Worm (Caenorhabditis elegans) whole organism, young adult: ENCODE data around the gene dyf-7.

Source experiments
- B0336.3 ChIP-seq: fragments of 200-800 bp; sonication (Bioruptor generic); IDR thresholded peaks from 2 replicates; pipeline ENCODE4 v1.3.6; 2022; ENCODE audit warnings: missing genetic modification characterization, missing compliant biosample characterization
- D2030.7 ChIP-seq: fragments of 200-800 bp; sonication (Bioruptor generic); IDR thresholded peaks from 2 replicates; pipeline ENCODE4 v1.3.6; 2022; ENCODE audit warnings: missing genetic modification reagents, missing genetic modification characterization, missing compliant biosample characterization
- F10E7.11 ChIP-seq: sonication (generic microtip); optimal IDR thresholded peaks from 2 replicates; lab custom pipeline; 2017; ENCODE audit warnings: mild to moderate bottlenecking, missing genetic modification characterization, moderate library complexity, missing compliant biosample characterization
- F22D6.2 ChIP-seq: sonication (generic microtip); optimal IDR thresholded peaks from 2 replicates; lab custom pipeline; 2016; ENCODE audit warnings: mild to moderate bottlenecking, missing genetic modification characterization, missing compliant biosample characterization
- F39B2.1 ChIP-seq: fragments of 200-800 bp; sonication (Bioruptor generic); IDR thresholded peaks from 2 replicates; pipeline ENCODE4 v1.3.6; 2022; ENCODE audit warnings: missing genetic modification reagents, missing genetic modification characterization, missing compliant biosample characterization
- T26A5.8 ChIP-seq: sonication (generic microtip); optimal IDR thresholded peaks from 2 replicates; lab custom pipeline; 2016; ENCODE audit warnings: missing genetic modification characterization, missing compliant biosample characterization
- Y53F4B.3 ChIP-seq: fragments of 200-800 bp; sonication (Bioruptor generic); IDR thresholded peaks from 2 replicates; pipeline ENCODE4 v1.3.6; 2022; ENCODE audit warnings: missing genetic modification reagents, missing genetic modification characterization, missing compliant biosample characterization
- Y67H2A.10 ChIP-seq: fragments of 200-800 bp; sonication (Bioruptor generic); conservative IDR thresholded peaks from 2 replicates; pipeline ENCODE4 v1.3.6; 2022; ENCODE audit warnings: missing genetic modification reagents, missing genetic modification characterization, missing compliant biosample characterization
- ZK185.1 ChIP-seq: sonication (generic microtip); optimal IDR thresholded peaks from 2 replicates; lab custom pipeline; 2016; ENCODE audit warnings: mild to moderate bottlenecking, missing genetic modification characterization, missing compliant biosample characterization; ENCODE audit not compliant: poor library complexity, severe bottlenecking
- ama-1 ChIP-seq, 3 experiments: fragments of 150-350 bp in 1 of 3; sonication (generic microtip) in 2 of 3; optimal IDR thresholded peaks; 2 replicates each; lab custom pipeline; 2014 to 2018; ENCODE audit warnings: missing biosample characterization in 2 of 3, missing genetic modification characterization in 2 of 3, missing genetic modification reagents in 2 of 3
- aptf-2 ChIP-seq: fragments of 200-800 bp; sonication (Bioruptor generic); conservative IDR thresholded peaks from 2 replicates; pipeline ENCODE4 v1.3.6; 2022; ENCODE audit warnings: missing genetic modification reagents, missing genetic modification characterization, missing compliant biosample characterization
- athp-1 ChIP-seq: sonication (generic microtip); optimal IDR thresholded peaks from 2 replicates; lab custom pipeline; 2017; ENCODE audit warnings: mild to moderate bottlenecking, missing genetic modification characterization, missing compliant biosample characterization
- egl-18 ChIP-seq: fragments of 200-800 bp; sonication (Bioruptor generic); IDR thresholded peaks from 2 replicates; pipeline ENCODE4 v1.3.6; 2022; ENCODE audit warnings: missing genetic modification reagents, missing genetic modification characterization, missing compliant biosample characterization
- ekl-4 ChIP-seq: fragments of 200-800 bp; sonication (Bioruptor generic); IDR thresholded peaks from 2 replicates; pipeline ENCODE4 v1.3.6; 2022; ENCODE audit warnings: missing genetic modification reagents, missing genetic modification characterization, missing compliant biosample characterization
- fkh-3 ChIP-seq: sonication (generic microtip); optimal IDR thresholded peaks from 2 replicates; lab custom pipeline; 2016; ENCODE audit warnings: mild to moderate bottlenecking, missing genetic modification characterization, missing compliant biosample characterization
- him-1 ChIP-seq: sonication (generic microtip); optimal IDR thresholded peaks from 2 replicates; lab custom pipeline; 2016; ENCODE audit warnings: missing genotype, missing genetic modification reagents, missing genetic modification characterization, missing compliant biosample characterization
- hlh-12 ChIP-seq: sonication (generic microtip); optimal IDR thresholded peaks from 2 replicates; lab custom pipeline; 2016; ENCODE audit warnings: missing genetic modification characterization, missing compliant biosample characterization
- hrde-1 ChIP-seq: sonication (generic microtip); optimal IDR thresholded peaks from 2 replicates; lab custom pipeline; 2016; ENCODE audit warnings: missing genetic modification characterization, mild to moderate bottlenecking, missing compliant biosample characterization, moderate library complexity, missing genotype, missing genetic modification reagents, borderline replicate concordance
- hsf-1 ChIP-seq: fragments of 200-800 bp; sonication (Bioruptor generic); IDR thresholded peaks from 2 replicates; pipeline ENCODE4 v1.3.6; 2022; ENCODE audit warnings: missing genetic modification reagents, missing genetic modification characterization, missing compliant biosample characterization
- madf-3 ChIP-seq: fragments of 200-800 bp; sonication (Bioruptor generic); IDR thresholded peaks from 2 replicates; pipeline ENCODE4 v1.3.6; 2022; ENCODE audit warnings: missing genetic modification reagents, missing genetic modification characterization, missing compliant biosample characterization
- mxl-1 ChIP-seq: sonication (generic microtip); optimal IDR thresholded peaks from 2 replicates; lab custom pipeline; 2016; ENCODE audit warnings: missing genetic modification characterization, missing compliant biosample characterization
- nhr-80 ChIP-seq: sonication (generic microtip); optimal IDR thresholded peaks from 2 replicates; lab custom pipeline; 2016; ENCODE audit warnings: missing genetic modification characterization, missing compliant biosample characterization
- pha-4 ChIP-seq: fragments of 150-350 bp; sonication (generic microtip); optimal IDR thresholded peaks from 2 replicates; lab custom pipeline; 2014; ENCODE audit warnings: missing biosample characterization, missing genetic modification reagents, missing genetic modification characterization
- rcor-1 ChIP-seq: fragments of 200-800 bp; sonication (Bioruptor generic); IDR thresholded peaks from 2 replicates; pipeline ENCODE4 v1.3.6; 2022; ENCODE audit warnings: missing genetic modification reagents, missing genetic modification characterization, missing compliant biosample characterization
- rpc-1 ChIP-seq, 2 experiments: fragments of 150-350 bp in 1 of 2; sonication (generic microtip) in 1 of 2; optimal IDR thresholded peaks; 2 replicates each; lab custom pipeline; 2014 to 2018; ENCODE audit warnings: missing biosample characterization in 1 of 2, missing genetic modification characterization in 1 of 2, missing genetic modification reagents in 1 of 2, missing genotype in 1 of 2
- snpc-4 ChIP-seq, 5 experiments: fragments of 150-350 bp in 1 of 5; sonication (generic microtip) in 4 of 5; optimal IDR thresholded peaks; 2 replicates each; lab custom pipeline; 2014 to 2018; ENCODE audit warnings: missing genetic modification characterization in 5 of 5, missing biosample characterization in 3 of 5, antibody characterized with exemption in 2 of 5, mild to moderate bottlenecking in 2 of 5, missing compliant biosample characterization in 2 of 5, missing genotype in 2 of 5, moderate library complexity in 2 of 5, missing genetic modification reagents in 1 of 5
- somi-1 ChIP-seq: fragments of 200-800 bp; sonication (Bioruptor generic); optimal IDR thresholded peaks from 2 replicates; lab custom pipeline; 2018; ENCODE audit warnings: mild to moderate bottlenecking, missing genetic modification characterization, missing compliant biosample characterization
- zfh-2 ChIP-seq: fragments of 200-800 bp; sonication (Bioruptor generic); conservative IDR thresholded peaks from 2 replicates; pipeline ENCODE4 v1.3.6; 2022; ENCODE audit warnings: missing genetic modification reagents, missing genetic modification characterization, missing compliant biosample characterization
- zim-3 ChIP-seq: sonication (generic microtip); optimal IDR thresholded peaks from 2 replicates; lab custom pipeline; 2017; ENCODE audit warnings: mild to moderate bottlenecking, missing genetic modification characterization, moderate library complexity, missing compliant biosample characterization
- ztf-22 ChIP-seq: fragments of 200-800 bp; sonication (Bioruptor generic); optimal IDR thresholded peaks from 2 replicates; lab custom pipeline; 2018; ENCODE audit warnings: mild to moderate bottlenecking, missing genetic modification characterization, moderate library complexity, missing compliant biosample characterization
- ztf-25 ChIP-seq: fragments of 200-800 bp; sonication (Bioruptor generic); IDR thresholded peaks from 2 replicates; pipeline ENCODE4 v1.3.6; 2022; ENCODE audit warnings: missing genetic modification reagents, missing genetic modification characterization, missing compliant biosample characterization
- ztf-26 ChIP-seq: sonication (generic microtip); optimal IDR thresholded peaks from 2 replicates; lab custom pipeline; 2017; ENCODE audit warnings: missing genetic modification characterization, missing compliant biosample characterization

The dyf-7 gene

DNA sequence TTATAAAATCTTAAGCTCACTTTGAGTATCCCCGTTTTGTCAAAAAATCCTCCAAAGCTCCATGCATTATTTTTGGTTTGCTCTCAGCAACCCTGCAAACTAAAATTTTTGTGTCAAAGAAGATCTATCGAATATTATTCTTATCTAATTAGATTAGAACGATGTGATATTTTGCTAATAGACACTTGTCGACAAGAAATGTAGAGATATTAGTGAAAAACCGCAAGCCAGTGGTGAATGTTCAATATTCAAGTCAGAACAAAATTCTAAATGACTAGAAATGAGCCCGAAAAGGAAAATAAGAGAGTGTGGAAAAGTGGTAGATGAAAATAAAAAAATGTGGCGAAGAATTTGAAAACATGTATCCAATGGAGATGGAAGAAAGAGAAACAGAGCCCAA lies 23.7 kb upstream of the dyf-7 start, which contains the start of gene C43C3.4:
C43C3.4 (minus strand) TSS at position 101 of the 400 bp plus-strand sequence.
- no peak for TF ChIP-seq zim-3 (tag; lab: Kevin White, UChicago)

- TF ChIP-seq ama-1 (optimal IDR thresholded peaks at IDR 0.05; lab: Kevin White, UChicago) (no peak), ama-1 (GFP tag; optimal IDR thresholded peaks at IDR 0.05; lab: Kevin White, UChicago) (no peak), ZK185.1 (tag; lab: Kevin White, UChicago) (no peak), aptf-2 (GFP tag; lab: Robert Waterston, UW) (no peak), hrde-1 (tag; lab: Kevin White, UChicago) (no peak), F39B2.1 (GFP tag; lab: Robert Waterston, UW) (no peak), pha-4 (tag; lab: Kevin White, UChicago) (peak; percentile 92), somi-1 (no peak), hlh-12 (tag; lab: Kevin White, UChicago) (no peak), madf-3 (no peak), ztf-22 (GFP tag; lab: Kevin White, UChicago) (peak; percentile 14), Y53F4B.3 (no peak), hsf-1 (GFP tag; lab: Robert Waterston, UW) (no peak), nhr-80 (tag; lab: Kevin White, UChicago) (peak; percentile 69), rpc-1 (optimal IDR thresholded peaks at IDR 0.05; lab: Kevin White, UChicago) (no peak), rpc-1 (tag; optimal IDR thresholded peaks at IDR 0.05; lab: Kevin White, UChicago) (no peak), egl-18 (GFP tag; lab: Robert Waterston, UW) (no peak)
- TF ChIP-seq, all 124 proteins: peak for 3
Measured at ce11 chrX:9676009-9676408, 22.4 kb upstream of the dyf-7 start.

- TF ChIP-seq F22D6.2 (tag; lab: Kevin White, UChicago), result no peak
- TF ChIP-seq fkh-3 (tag; lab: Kevin White, UChicago), result no peak
- TF ChIP-seq, all 124 proteins: peak for 0
Measured at ce11 chrX:9676788-9677454, 21.5 kb upstream of the dyf-7 start.

DNA sequence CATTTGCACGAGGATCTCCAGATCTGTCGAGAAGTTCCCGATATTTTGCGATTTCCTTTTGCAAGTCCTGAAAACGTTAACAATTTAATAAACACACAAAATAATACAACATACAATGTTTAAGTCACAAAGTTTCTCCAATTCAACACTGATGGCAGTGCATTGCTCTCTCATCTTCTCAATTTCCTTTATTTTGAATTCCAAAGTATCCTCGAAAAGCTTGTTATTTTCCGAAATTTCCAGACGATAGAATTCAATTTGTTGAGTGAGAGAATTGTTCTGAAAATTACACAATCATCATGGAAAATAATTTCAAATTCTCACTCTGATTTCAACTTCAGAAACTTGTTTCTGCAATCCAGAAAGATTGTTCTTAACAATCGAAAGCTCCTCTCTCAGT lies 20.5 kb upstream of the dyf-7 start:
- TF ChIP-seq zfh-2 (no peak), rcor-1 (GFP tag; lab: Robert Waterston, UW) (no peak), B0336.3 (GFP tag; lab: Robert Waterston, UW) (no peak), T26A5.8 (tag; lab: Kevin White, UChicago) (no peak), mxl-1 (no peak), Y67H2A.10 (GFP tag; lab: Robert Waterston, UW) (no peak), ekl-4 (GFP tag; lab: Robert Waterston, UW) (no peak), him-1 (tag; lab: Kevin White, UChicago) (no peak), snpc-4 (GFP tag; optimal IDR thresholded peaks at IDR 0.05; lab: Kevin White, UChicago) (no peak), snpc-4 (tag; optimal IDR thresholded peaks at IDR 0.05; lab: Kevin White, UChicago) (no peak), D2030.7 (no peak), F10E7.11 (no peak), pha-4 (tag; lab: Kevin White, UChicago) (no peak), athp-1 (tag; lab: Kevin White, UChicago) (no peak), ztf-26 (no peak), ztf-25 (GFP tag; lab: Robert Waterston, UW) (no peak), madf-3 (no peak)
